Worm (Caenorhabditis elegans) whole organism, young adult: ENCODE data around the gene R53.8.

Experiments
- B0261.1 ChIP-seq: sonication (generic microtip); optimal IDR thresholded peaks from 2 replicates; lab custom pipeline; 2016; ENCODE audit warnings: mild to moderate bottlenecking, missing genetic modification characterization, moderate library complexity, missing compliant biosample characterization
- F10E7.11 ChIP-seq: sonication (generic microtip); optimal IDR thresholded peaks from 2 replicates; lab custom pipeline; 2017; ENCODE audit warnings: mild to moderate bottlenecking, missing genetic modification characterization, moderate library complexity, missing compliant biosample characterization
- Y53G8AR.9 ChIP-seq: fragments of 200-800 bp; sonication (Bioruptor generic); conservative IDR thresholded peaks from 2 replicates; pipeline ENCODE4 v1.3.6; 2022; ENCODE audit warnings: missing genetic modification reagents, missing genetic modification characterization, missing compliant biosample characterization
- dpl-1 ChIP-seq: fragments of 150-350 bp; optimal IDR thresholded peaks from 2 replicates; lab custom pipeline; 2014; ENCODE audit warnings: missing biosample characterization, missing genetic modification reagents, missing genetic modification characterization
- lin-35 ChIP-seq, 3 experiments: fragments of 150-350 bp in 2 of 3; sonication (generic microtip) in 1 of 3; optimal IDR thresholded peaks; 2 replicates each; lab custom pipeline; 2014 to 2018; ENCODE audit warnings: missing biosample characterization in 3 of 3, missing genetic modification characterization in 3 of 3, missing genetic modification reagents in 3 of 3
- sea-2 ChIP-seq: fragments of 200-800 bp; sonication (Bioruptor generic); IDR thresholded peaks from 2 replicates; pipeline ENCODE4 v1.3.6; 2022; ENCODE audit warnings: missing genetic modification characterization, missing compliant biosample characterization
- ztf-25 ChIP-seq: fragments of 200-800 bp; sonication (Bioruptor generic); IDR thresholded peaks from 2 replicates; pipeline ENCODE4 v1.3.6; 2022; ENCODE audit warnings: missing genetic modification reagents, missing genetic modification characterization, missing compliant biosample characterization

ce11 chrII:9940430-9940829, 36.1 kb upstream of the R53.8 start, which contains the start of gene ufd-3:
- TF ChIP-seq dpl-1: peak; percentile 91
- TF ChIP-seq Y53G8AR.9 (GFP tag; lab: Robert Waterston, UW): no peak
- TF ChIP-seq sea-2 (GFP tag; lab: Robert Waterston, UW): no peak
- no peak for TF ChIP-seq B0261.1 (tag; lab: Kevin White, UChicago)
- peak; percentile 65; the same call in 1 of the 2 replicates for TF ChIP-seq ztf-25
- TF ChIP-seq lin-35 (GFP tag; optimal IDR thresholded peaks at IDR 0.05; lab: Kevin White, UChicago): peak; percentile 40 to 96 (median 44)
- peak; percentile 25 for TF ChIP-seq F10E7.11
